Fruit fly (Drosophila melanogaster) whole organism, embryonic: ENCODE data around the gene CG9628.

Experiments used
- CG10431 ChIP-seq: fragments of 200-800 bp; sonication (Bioruptor generic); optimal IDR thresholded peaks from 3 replicates; lab custom pipeline; 2018; ENCODE audit warnings: missing biosample characterization, mild to moderate bottlenecking, missing genetic modification characterization
- CG10543 ChIP-seq: fragments of 200-800 bp; sonication (Bioruptor generic); optimal IDR thresholded peaks from 3 replicates; lab custom pipeline; 2017; ENCODE audit warnings: missing biosample characterization, mild to moderate bottlenecking, missing genetic modification characterization, moderate library complexity
- CG11456 ChIP-seq: fragments of 200-800 bp; sonication (Bioruptor generic); IDR thresholded peaks from 3 replicates; pipeline ENCODE4 v1.3.6; 2022; ENCODE audit warnings: missing biosample characterization, missing genetic modification characterization
- CG12219 ChIP-seq: fragments of 200-800 bp; sonication (Bioruptor generic); optimal IDR thresholded peaks from 3 replicates; lab custom pipeline; 2018; ENCODE audit warnings: missing biosample characterization, mild to moderate bottlenecking, missing genetic modification characterization
- CG12391 ChIP-seq: fragments of 200-800 bp; sonication (Bioruptor generic); optimal IDR thresholded peaks from 3 replicates; lab custom pipeline; 2018; ENCODE audit warnings: missing biosample characterization, mild to moderate bottlenecking, missing genetic modification characterization, moderate library complexity
- CG13287 ChIP-seq: fragments of 200-800 bp; sonication (Bioruptor generic); IDR thresholded peaks from 2 replicates; pipeline ENCODE4 v1.3.6; 2022; ENCODE audit warnings: missing biosample characterization, missing genetic modification characterization; ENCODE audit not compliant: partially characterized antibody
- CG14441 ChIP-seq: fragments of 200-800 bp; sonication (Bioruptor generic); IDR thresholded peaks from 2 replicates; pipeline ENCODE4 v1.3.6; 2022; ENCODE audit warnings: missing biosample characterization, missing genetic modification characterization
- CG14667 ChIP-seq: fragments of 200-800 bp; sonication (Bioruptor generic); IDR thresholded peaks from 2 replicates; pipeline ENCODE4 v1.3.6; 2022; ENCODE audit warnings: missing biosample characterization, missing genetic modification characterization
- CG15514 ChIP-seq: fragments of 200-800 bp; sonication (Bioruptor generic); optimal IDR thresholded peaks from 3 replicates; lab custom pipeline; 2017; ENCODE audit warnings: missing biosample characterization, missing genetic modification characterization, mild to moderate bottlenecking, moderate library complexity, missing genetic modification reagents
- CG1603 ChIP-seq: fragments of 200-800 bp; sonication (Bioruptor generic); optimal IDR thresholded peaks from 2 replicates; lab custom pipeline; 2019; ENCODE audit warnings: missing biosample characterization, mild to moderate bottlenecking, missing genetic modification characterization, moderate library complexity
- CG17359 ChIP-seq: fragments of 200-800 bp; sonication (Bioruptor generic); optimal IDR thresholded peaks from 3 replicates; lab custom pipeline; 2018; ENCODE audit warnings: missing biosample characterization, mild to moderate bottlenecking, missing genetic modification characterization, moderate library complexity
- CG2120 ChIP-seq: fragments of 200-800 bp; sonication (Bioruptor generic); optimal IDR thresholded peaks from 3 replicates; lab custom pipeline; 2016; ENCODE audit warnings: missing biosample characterization, missing genetic modification characterization
- CG3281 ChIP-seq: fragments of 200-800 bp; sonication (Bioruptor generic); optimal IDR thresholded peaks from 3 replicates; lab custom pipeline; 2017; ENCODE audit warnings: missing biosample characterization, mild to moderate bottlenecking, missing genetic modification characterization
- CG3838 ChIP-seq: fragments of 200-800 bp; sonication (Bioruptor generic); optimal IDR thresholded peaks from 3 replicates; lab custom pipeline; 2016; ENCODE audit warnings: missing biosample characterization, missing genetic modification characterization
- CG5953 ChIP-seq: fragments of 200-800 bp; sonication (Bioruptor generic); IDR thresholded peaks from 2 replicates; pipeline ENCODE4 v1.3.6; 2022; ENCODE audit warnings: missing biosample characterization, missing genetic modification characterization
- CG7786 ChIP-seq: fragments of 200-800 bp; sonication (Bioruptor generic); optimal IDR thresholded peaks from 2 replicates; lab custom pipeline; 2016; ENCODE audit warnings: missing biosample characterization, missing genetic modification characterization
- CG7839 ChIP-seq: fragments of 200-800 bp; sonication (Bioruptor generic); optimal IDR thresholded peaks from 3 replicates; lab custom pipeline; 2018; ENCODE audit warnings: missing biosample characterization, mild to moderate bottlenecking, missing genetic modification characterization, moderate library complexity
- CG8478 ChIP-seq: fragments of >200 bp; optimal IDR thresholded peaks from 2 replicates; lab custom pipeline; 2018
- CG9817 ChIP-seq: fragments of 200-800 bp; sonication (Bioruptor generic); optimal IDR thresholded peaks from 2 replicates; lab custom pipeline; 2018; ENCODE audit warnings: missing biosample characterization, mild to moderate bottlenecking, missing genetic modification characterization, moderate library complexity
- Dll ChIP-seq: fragments of 200-800 bp; sonication (Bioruptor generic); IDR thresholded peaks from 4 replicates; pipeline ENCODE4 v1.3.6; 2022; ENCODE audit warnings: missing biosample characterization, missing genetic modification characterization; ENCODE audit not compliant: partially characterized antibody
- Fer2 ChIP-seq: fragments of 200-800 bp; sonication (Bioruptor generic); optimal IDR thresholded peaks from 2 replicates; lab custom pipeline; 2018; ENCODE audit warnings: missing biosample characterization, mild to moderate bottlenecking, missing genetic modification characterization, moderate library complexity
- HLH4C ChIP-seq: fragments of 200-800 bp; sonication (Bioruptor generic); IDR thresholded peaks from 3 replicates; pipeline ENCODE4 v1.3.6; 2022; ENCODE audit warnings: missing biosample characterization, missing genetic modification characterization; ENCODE audit not compliant: partially characterized antibody
- Hand ChIP-seq: fragments of 200-800 bp; sonication (Bioruptor generic); optimal IDR thresholded peaks from 2 replicates; lab custom pipeline; 2017; ENCODE audit warnings: mild to moderate bottlenecking, missing biosample characterization, missing genetic modification reagents, missing genetic modification characterization
- Hmr ChIP-seq: fragments of 200-800 bp; sonication (Bioruptor generic); optimal IDR thresholded peaks from 3 replicates; lab custom pipeline; 2017; ENCODE audit warnings: mild to moderate bottlenecking, missing biosample characterization, missing genetic modification reagents, missing genetic modification characterization
- Mad ChIP-seq: fragments of 200-800 bp; sonication (Bioruptor generic); optimal IDR thresholded peaks from 2 replicates; lab custom pipeline; 2016; ENCODE audit warnings: missing biosample characterization, missing genetic modification characterization
- Mrtf ChIP-seq: fragments of 200-800 bp; sonication (Bioruptor generic); IDR thresholded peaks from 3 replicates; pipeline ENCODE4 v1.3.6; 2022; ENCODE audit warnings: missing biosample characterization, missing genetic modification characterization
- Myb ChIP-seq: fragments of 200-800 bp; sonication (Bioruptor generic); optimal IDR thresholded peaks from 2 replicates; lab custom pipeline; 2016; ENCODE audit warnings: missing biosample characterization, missing genetic modification characterization
- Sox100B ChIP-seq: fragments of 200-800 bp; sonication (Bioruptor generic); optimal IDR thresholded peaks from 3 replicates; lab custom pipeline; 2018; ENCODE audit warnings: missing biosample characterization, mild to moderate bottlenecking, missing genetic modification characterization
- Ssrp ChIP-seq: fragments of 200-800 bp; sonication (Bioruptor generic); optimal IDR thresholded peaks from 2 replicates; lab custom pipeline; 2018; ENCODE audit warnings: missing biosample characterization, mild to moderate bottlenecking, missing genetic modification characterization, moderate library complexity
- Trl ChIP-seq, 3 experiments: fragments of >200 bp in 2 of 3; fragments of 200-800 bp in 1 of 3; sonication (Bioruptor generic) in 1 of 3; optimal IDR thresholded peaks; 2 replicates in 1 of 3; 3 replicates in 2 of 3; lab custom pipeline; 2016 to 2017; ENCODE audit warnings: missing biosample characterization in 1 of 3, missing genetic modification characterization in 1 of 3
- Xbp1 ChIP-seq: fragments of 200-800 bp; sonication (Bioruptor generic); optimal IDR thresholded peaks from 3 replicates; lab custom pipeline; 2016; ENCODE audit warnings: missing biosample characterization, mild to moderate bottlenecking, missing genetic modification characterization
- ab ChIP-seq: fragments of 200-800 bp; sonication (Bioruptor generic); optimal IDR thresholded peaks from 2 replicates; lab custom pipeline; 2016; ENCODE audit warnings: missing biosample characterization, missing genetic modification characterization
- cwo ChIP-seq: fragments of 200-800 bp; sonication (Bioruptor generic); optimal IDR thresholded peaks from 3 replicates; lab custom pipeline; 2017; ENCODE audit warnings: missing biosample characterization, missing genetic modification characterization, mild to moderate bottlenecking, moderate library complexity, missing genetic modification reagents
- dan ChIP-seq: fragments of 200-800 bp; sonication (Bioruptor generic); IDR thresholded peaks from 2 replicates; pipeline ENCODE4 v1.3.6; 2022; ENCODE audit warnings: missing biosample characterization, missing genetic modification characterization
- dmrt11E ChIP-seq: fragments of 200-800 bp; sonication (Bioruptor generic); optimal IDR thresholded peaks from 3 replicates; lab custom pipeline; 2018; ENCODE audit warnings: missing biosample characterization, mild to moderate bottlenecking, missing genetic modification characterization, moderate library complexity
- ems ChIP-seq: fragments of 200-800 bp; sonication (Bioruptor generic); optimal IDR thresholded peaks from 3 replicates; lab custom pipeline; 2016; ENCODE audit warnings: missing biosample characterization, missing genetic modification characterization
- fu2 ChIP-seq: fragments of 200-800 bp; sonication (Bioruptor generic); optimal IDR thresholded peaks from 2 replicates; lab custom pipeline; 2016; ENCODE audit warnings: missing biosample characterization, missing genetic modification characterization
- gsb-n ChIP-seq: fragments of 200-800 bp; sonication (Bioruptor generic); optimal IDR thresholded peaks from 3 replicates; lab custom pipeline; 2018; ENCODE audit warnings: missing biosample characterization, mild to moderate bottlenecking, missing genetic modification characterization
- gt ChIP-seq: fragments of 200-800 bp; sonication (Bioruptor generic); IDR thresholded peaks from 2 replicates; pipeline ENCODE4 v1.3.6; 2022; ENCODE audit warnings: missing biosample characterization, missing genetic modification characterization
- ken ChIP-seq: fragments of 200-800 bp; sonication (Bioruptor generic); IDR thresholded peaks from 3 replicates; pipeline ENCODE4 v1.3.6; 2022; ENCODE audit warnings: missing biosample characterization, missing genetic modification characterization
- p53 ChIP-seq: fragments of 200-800 bp; sonication (Bioruptor generic); optimal IDR thresholded peaks from 2 replicates; lab custom pipeline; 2016; ENCODE audit warnings: missing biosample characterization, missing genetic modification characterization
- pb ChIP-seq: fragments of 200-800 bp; sonication (Bioruptor generic); optimal IDR thresholded peaks from 3 replicates; lab custom pipeline; 2016; ENCODE audit warnings: missing biosample characterization, missing genetic modification characterization
- row ChIP-seq: fragments of 200-800 bp; sonication (Bioruptor generic); IDR thresholded peaks from 3 replicates; pipeline ENCODE4 v1.3.6; 2022; ENCODE audit warnings: missing biosample characterization, missing genetic modification characterization
- sr ChIP-seq: fragments of 200-800 bp; sonication (Bioruptor generic); IDR thresholded peaks from 3 replicates; pipeline ENCODE4 v1.3.6; 2022; ENCODE audit warnings: missing biosample characterization, missing genetic modification characterization
- tin ChIP-seq: fragments of 200-800 bp; sonication (Bioruptor generic); optimal IDR thresholded peaks from 3 replicates; lab custom pipeline; 2016; ENCODE audit warnings: missing biosample characterization, missing genetic modification characterization
- toy ChIP-seq: fragments of 200-800 bp; sonication (Bioruptor generic); IDR thresholded peaks from 2 replicates; pipeline ENCODE4 v1.3.6; 2022; ENCODE audit warnings: missing biosample characterization, missing genetic modification characterization
- unc-4 ChIP-seq: fragments of 200-800 bp; sonication (Bioruptor generic); IDR thresholded peaks from 2 replicates; pipeline ENCODE4 v1.3.6; 2022; ENCODE audit warnings: missing biosample characterization, missing genetic modification characterization; ENCODE audit not compliant: partially characterized antibody
- vvl ChIP-seq: fragments of 200-800 bp; sonication (Bioruptor generic); IDR thresholded peaks from 2 replicates; pipeline ENCODE4 v1.3.6; 2022; ENCODE audit warnings: missing biosample characterization, missing genetic modification characterization
- wdn ChIP-seq: fragments of 200-800 bp; sonication (Bioruptor generic); IDR thresholded peaks from 2 replicates; pipeline ENCODE4 v1.3.6; 2022; ENCODE audit warnings: missing biosample characterization, missing genetic modification characterization

CG9628 gene

dm6 chr3L:14616085-14617026 is 6.2 kb upstream of the CG9628 start (continued):
- TF ChIP-seq ab (no peak), Mad (no peak), Hand (GFP tag; lab: Kevin White, UChicago) (no peak), CG3281 (GFP tag; lab: Kevin White, UChicago) (peak; percentile 17), Ssrp (peak; percentile 9), Hmr (no peak), dan (no peak), row (GFP tag; lab: Robert Waterston, UW) (peak; percentile 27; the same call in 1 of the 3 replicates), toy (GFP tag; lab: Robert Waterston, UW) (no peak), CG13287 (GFP tag; lab: Robert Waterston, UW) (no peak), gsb-n (tag; lab: Kevin White, UChicago) (no peak), Myb (GFP tag; lab: Kevin White, UChicago) (no peak), CG12219 (GFP tag; lab: Kevin White, UChicago) (no peak), CG17359 (tag; lab: Kevin White, UChicago) (no peak), ems (GFP tag; lab: Kevin White, UChicago) (no peak), CG12391 (tag; lab: Kevin White, UChicago) (peak; percentile 39), Dll (GFP tag; lab: Robert Waterston, UW) (no peak), unc-4 (no peak), gt (GFP tag; lab: Robert Waterston, UW) (no peak), CG9817 (tag; lab: Kevin White, UChicago) (no peak), CG10543 (no peak), sr (GFP tag; lab: Robert Waterston, UW) (no peak), Fer2 (tag; lab: Kevin White, UChicago) (no peak), Sox100B (no peak), CG3838 (GFP tag; lab: Kevin White, UChicago) (no peak), pb (GFP tag; lab: Kevin White, UChicago) (no peak), HLH4C (GFP tag; lab: Robert Waterston, UW) (no peak), fu2 (GFP tag; lab: Kevin White, UChicago) (no peak), dmrt11E (peak; percentile 28), ken (GFP tag; lab: Robert Waterston, UW) (no peak), CG2120 (GFP tag; lab: Kevin White, UChicago) (peak; percentile 9), Trl (optimal IDR thresholded peaks at IDR 0.05; lab: Kevin White, UChicago) (no peak), Trl (GFP tag; optimal IDR thresholded peaks at IDR 0.05; lab: Kevin White, UChicago) (no peak), wdn (no peak), CG11456 (GFP tag; lab: Robert Waterston, UW) (0 out of 3 replicates have a peak, but pooled peaks have one; percentile 34), p53 (no peak), CG1603 (tag; lab: Kevin White, UChicago) (no peak), CG14441 (no peak), vvl (GFP tag; lab: Robert Waterston, UW) (peak; percentile 16; the same call in 1 of the 2 replicates), CG14667 (no peak), CG7786 (GFP tag; lab: Kevin White, UChicago) (no peak), CG7839 (peak; percentile 31), CG5953 (GFP tag; lab: Robert Waterston, UW) (no peak), CG8478 (lab: Kevin White, UChicago) (no peak), CG10431 (GFP tag; lab: Kevin White, UChicago) (no peak), cwo (GFP tag; lab: Kevin White, UChicago) (no peak), Xbp1 (GFP tag; lab: Kevin White, UChicago) (no peak), tin (GFP tag; lab: Kevin White, UChicago) (no peak), Mrtf (GFP tag; lab: Robert Waterston, UW) (no peak), CG15514 (GFP tag; lab: Kevin White, UChicago) (no peak)
